Worm (Caenorhabditis elegans) whole organism, L4 larva: ENCODE measurements around the gene pgp-13.

Source experiments
- Y5F2A.4 ChIP-seq: fragments of 200-800 bp; sonication (Bioruptor generic); optimal IDR thresholded peaks from 2 replicates; lab custom pipeline; 2018; ENCODE audit warnings: mild to moderate bottlenecking, missing genetic modification characterization, missing compliant biosample characterization
- egl-43 ChIP-seq: fragments of 200-800 bp; sonication (Bioruptor generic); IDR thresholded peaks from 2 replicates; pipeline ENCODE4 v1.3.6; 2022; ENCODE audit warnings: missing genetic modification reagents, missing genetic modification characterization, missing compliant biosample characterization
- lin-39 ChIP-seq: fragments of 150-350 bp; optimal IDR thresholded peaks from 2 replicates; lab custom pipeline; 2014; ENCODE audit warnings: missing biosample characterization, missing genetic modification reagents, missing genetic modification characterization
- mdl-1 ChIP-seq, 2 experiments: fragments of 150-350 bp in 1 of 2; sonication (generic microtip) in 1 of 2; optimal IDR thresholded peaks; 2 replicates each; lab custom pipeline; 2014 to 2017; ENCODE audit warnings: missing biosample characterization in 2 of 2, missing genetic modification characterization in 2 of 2
- mdt-29 ChIP-seq: fragments of 200-800 bp; sonication (Bioruptor generic); IDR thresholded peaks from 2 replicates; pipeline ENCODE4 v1.3.6; 2022; ENCODE audit warnings: missing genetic modification reagents, missing genetic modification characterization, missing compliant biosample characterization
- nhr-11 ChIP-seq: fragments of 150-350 bp; optimal IDR thresholded peaks from 2 replicates; lab custom pipeline; 2014; ENCODE audit warnings: missing biosample characterization, missing genetic modification characterization
- nhr-28 ChIP-seq: fragments of 150-350 bp; optimal IDR thresholded peaks from 2 replicates; lab custom pipeline; 2014; ENCODE audit warnings: missing biosample characterization, missing genetic modification characterization
- nhr-77 ChIP-seq: fragments of 150-350 bp; optimal IDR thresholded peaks from 2 replicates; lab custom pipeline; 2014; ENCODE audit warnings: missing biosample characterization, missing genetic modification characterization
- pha-4 ChIP-seq, 2 experiments: fragments of 150-350 bp in 1 of 2; fragments of 200-800 bp in 1 of 2; sonication (Bioruptor generic) in 1 of 2; IDR thresholded peaks in 1 of 2; optimal IDR thresholded peaks in 1 of 2; 2 replicates each; pipeline versions ENCODE4 v1.3.6 to Lab custom; 2014 to 2022; ENCODE audit warnings: missing genetic modification characterization in 2 of 2, missing genetic modification reagents in 2 of 2, missing biosample characterization in 1 of 2, missing compliant biosample characterization in 1 of 2
- unc-62 ChIP-seq, 3 experiments: fragments of 150-350 bp in 1 of 3; sonication (generic microtip); optimal IDR thresholded peaks in 2 of 3; peaks in 1 of 3; 1 replicate in 1 of 3; 2 replicates in 2 of 3; lab custom pipeline; 2014 to 2017; ENCODE audit warnings: missing biosample characterization in 3 of 3, missing genetic modification characterization in 3 of 3, missing genetic modification reagents in 3 of 3, missing genotype in 1 of 3
- ztf-11 ChIP-seq: fragments of 150-350 bp; optimal IDR thresholded peaks from 2 replicates; lab custom pipeline; 2014; ENCODE audit warnings: missing biosample characterization, missing genetic modification characterization

DNA sequence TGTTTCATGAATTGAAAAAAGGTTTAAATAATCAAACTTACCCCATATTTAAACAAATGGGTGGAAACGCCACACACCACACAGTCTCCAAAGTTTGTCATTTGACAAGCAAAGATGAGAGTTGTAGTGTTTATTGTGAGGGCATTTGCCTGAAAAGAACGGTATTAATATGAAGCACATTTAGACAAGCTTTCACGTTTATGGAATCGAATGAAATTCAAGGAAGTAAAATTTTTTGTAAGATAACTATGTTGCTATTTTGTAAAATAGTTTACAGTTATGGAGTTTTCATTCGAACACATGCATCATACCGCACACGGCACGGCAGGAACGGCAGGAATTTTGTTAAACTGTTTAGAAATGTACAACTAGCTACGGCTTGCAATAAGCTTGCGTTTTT is 33.8 kb upstream of the pgp-13 start, which contains the start of gene nhr-272:
- TF ChIP-seq pha-4 (GFP tag; IDR thresholded peaks at IDR 0.05; lab: Robert Waterston, UW): no peak
- no peak for TF ChIP-seq pha-4 (tag; optimal IDR thresholded peaks at IDR 0.05; lab: Kevin White, UChicago)
- TF ChIP-seq unc-62 (GFP tag; optimal IDR thresholded peaks at IDR 0.05 in 1 of 2; lab: Kevin White, UChicago): no peak
- no peak for TF ChIP-seq unc-62 (tag; optimal IDR thresholded peaks at IDR 0.05; lab: Kevin White, UChicago)
- no peak for TF ChIP-seq lin-39 (tag; lab: Kevin White, UChicago)
- no peak for TF ChIP-seq mdl-1 (tag; optimal IDR thresholded peaks at IDR 0.05; lab: Kevin White, UChicago)
- no peak for TF ChIP-seq mdt-29 (GFP tag; lab: Robert Waterston, UW)
- TF ChIP-seq egl-43 (GFP tag; lab: Robert Waterston, UW): no peak
- TF ChIP-seq nhr-11: no peak
- TF ChIP-seq Y5F2A.4 (GFP tag; lab: Kevin White, UChicago): no peak
- no peak for TF ChIP-seq nhr-77 (tag; lab: Kevin White, UChicago)
- TF ChIP-seq ztf-11 (tag; lab: Kevin White, UChicago): no peak
- no peak for TF ChIP-seq nhr-28 (tag; lab: Kevin White, UChicago)
